Fruit fly (Drosophila melanogaster) whole organism, adult: Measurements from ENCODE around the gene msps.

Experiments
- CG11617 ChIP-seq: fragments of 200-800 bp; sonication (Bioruptor generic); optimal IDR thresholded peaks from 2 replicates; lab custom pipeline; 2017; ENCODE audit warnings: mild to moderate bottlenecking, missing biosample characterization, missing genetic modification reagents, missing genetic modification characterization
- CG12768 ChIP-seq: fragments of 200-800 bp; sonication (Bioruptor generic); optimal IDR thresholded peaks from 2 replicates; lab custom pipeline; 2017; ENCODE audit warnings: missing biosample characterization, missing genetic modification characterization, mild to moderate bottlenecking, moderate library complexity, missing genetic modification reagents
- CG14711 ChIP-seq: fragments of 200-800 bp; sonication (Bioruptor generic); optimal IDR thresholded peaks from 2 replicates; lab custom pipeline; 2018; ENCODE audit warnings: missing biosample characterization, mild to moderate bottlenecking, missing genetic modification characterization, moderate library complexity
- CG1620 ChIP-seq: fragments of 200-800 bp; sonication (Bioruptor generic); optimal IDR thresholded peaks from 2 replicates; lab custom pipeline; 2016; ENCODE audit warnings: missing biosample characterization, missing genetic modification characterization
- CG33017 ChIP-seq: fragments of 200-800 bp; sonication (Bioruptor generic); optimal IDR thresholded peaks from 2 replicates; lab custom pipeline; 2018; ENCODE audit warnings: missing biosample characterization, mild to moderate bottlenecking, missing genetic modification characterization, moderate library complexity
- CG5204 ChIP-seq: fragments of 200-800 bp; sonication (Bioruptor generic); optimal IDR thresholded peaks from 2 replicates; lab custom pipeline; 2016; ENCODE audit warnings: missing biosample characterization, missing genetic modification characterization
- CG7045 ChIP-seq: fragments of 200-800 bp; sonication (Bioruptor generic); optimal IDR thresholded peaks from 2 replicates; lab custom pipeline; 2017; ENCODE audit warnings: missing biosample characterization, mild to moderate bottlenecking, missing genetic modification characterization
- CG7101 ChIP-seq: fragments of 200-800 bp; sonication (Bioruptor generic); optimal IDR thresholded peaks from 2 replicates; lab custom pipeline; 2018; ENCODE audit warnings: missing biosample characterization, mild to moderate bottlenecking, missing genetic modification characterization, moderate library complexity
- Clk ChIP-seq: fragments of 200-800 bp; sonication (Bioruptor generic); optimal IDR thresholded peaks from 2 replicates; lab custom pipeline; 2017; ENCODE audit warnings: missing biosample characterization, missing genetic modification characterization
- Crg-1 ChIP-seq: fragments of 200-800 bp; sonication (Bioruptor generic); optimal IDR thresholded peaks from 2 replicates; lab custom pipeline; 2016; ENCODE audit warnings: missing biosample characterization, missing genetic modification characterization
- Hr96 ChIP-seq: fragments of 200-800 bp; sonication (Bioruptor generic); optimal IDR thresholded peaks from 2 replicates; lab custom pipeline; 2016; ENCODE audit warnings: missing biosample characterization, missing genetic modification characterization
- Mnt ChIP-seq: fragments of 200-800 bp; sonication (Bioruptor generic); optimal IDR thresholded peaks from 2 replicates; lab custom pipeline; 2016; ENCODE audit warnings: missing biosample characterization, mild to moderate bottlenecking, missing genetic modification characterization
- bab1 ChIP-seq: fragments of 200-800 bp; sonication (Bioruptor generic); optimal IDR thresholded peaks from 3 replicates; lab custom pipeline; 2019; ENCODE audit warnings: missing biosample characterization, mild to moderate bottlenecking, missing genetic modification characterization, moderate library complexity
- cic ChIP-seq: fragments of 200-800 bp; sonication (Bioruptor generic); optimal IDR thresholded peaks from 2 replicates; lab custom pipeline; 2017; ENCODE audit warnings: missing biosample characterization, mild to moderate bottlenecking, missing genetic modification characterization, moderate library complexity
- cnc ChIP-seq, 2 experiments: fragments of >200 bp; optimal IDR thresholded peaks; 2 replicates each; lab custom pipeline; 2017
- kay ChIP-seq: fragments of 200-800 bp; sonication (Bioruptor generic); peaks from one replicate; lab custom pipeline; 2016; ENCODE audit warnings: missing biosample characterization, missing genetic modification characterization, borderline replicate concordance
- ovo ChIP-seq: fragments of 200-800 bp; sonication (Bioruptor generic); optimal IDR thresholded peaks from 2 replicates; lab custom pipeline; 2016; ENCODE audit warnings: missing biosample characterization, missing genetic modification characterization
- pad ChIP-seq: fragments of 200-800 bp; sonication (Bioruptor generic); optimal IDR thresholded peaks from 3 replicates; lab custom pipeline; 2017; ENCODE audit warnings: missing biosample characterization, missing genetic modification characterization, mild to moderate bottlenecking, moderate library complexity, missing genetic modification reagents
- tj ChIP-seq: fragments of 200-800 bp; sonication (Bioruptor generic); optimal IDR thresholded peaks from 3 replicates; lab custom pipeline; 2017; ENCODE audit warnings: missing biosample characterization, mild to moderate bottlenecking, missing genetic modification characterization, moderate library complexity
- toe ChIP-seq: fragments of 200-800 bp; sonication (Bioruptor generic); optimal IDR thresholded peaks from 2 replicates; lab custom pipeline; 2016; ENCODE audit warnings: missing biosample characterization, missing genetic modification characterization

Gene msps

dm6 chr3R:16024110-16024509, 26.5 kb upstream of the msps start:
- TF ChIP-seq bab1 (GFP tag; lab: Kevin White, UChicago) (no peak), CG7101 (tag; lab: Kevin White, UChicago) (no peak), Hr96 (GFP tag; lab: Kevin White, UChicago) (no peak), cic (GFP tag; lab: Kevin White, UChicago) (no peak), Clk (no peak), CG7045 (GFP tag; lab: Kevin White, UChicago) (no peak), tj (GFP tag; lab: Kevin White, UChicago) (no peak), CG5204 (GFP tag; lab: Kevin White, UChicago) (no peak), CG1620 (GFP tag; lab: Kevin White, UChicago) (no peak), Crg-1 (GFP tag; lab: Kevin White, UChicago) (no peak), toe (no peak), kay (GFP tag; lab: Kevin White, UChicago) (no peak), CG11617 (GFP tag; lab: Kevin White, UChicago) (no peak), CG33017 (tag; lab: Kevin White, UChicago) (no peak), ovo (GFP tag; lab: Kevin White, UChicago) (no peak), Mnt (GFP tag; lab: Kevin White, UChicago) (no peak), pad (GFP tag; lab: Kevin White, UChicago) (no peak), cnc (optimal IDR thresholded peaks at IDR 0.05; lab: Kevin White, UChicago) (no peak)

dm6 chr3R:16025587-16026223, 24.9 kb upstream of the msps start, which contains the start of gene pnr:
Gene pnr (plus strand): TSS chr3R:16026079.
- TF ChIP-seq pad (GFP tag; lab: Kevin White, UChicago) (peak; percentile 37), CG33017 (tag; lab: Kevin White, UChicago) (no peak), ovo (GFP tag; lab: Kevin White, UChicago) (peak; percentile 3), CG14711 (tag; lab: Kevin White, UChicago) (no peak)

dm6 chr3R:16028651-16029050, 21.9 kb upstream of the msps start:
- no peak for TF ChIP-seq cnc (optimal IDR thresholded peaks at IDR 0.05; lab: Kevin White, UChicago)
- TF ChIP-seq CG33017 (tag; lab: Kevin White, UChicago) = no peak
- TF ChIP-seq Mnt (GFP tag; lab: Kevin White, UChicago) = no peak
- no peak for TF ChIP-seq CG7101 (tag; lab: Kevin White, UChicago)
- TF ChIP-seq toe = no peak
- no peak for TF ChIP-seq Hr96 (GFP tag; lab: Kevin White, UChicago)
- TF ChIP-seq Crg-1 (GFP tag; lab: Kevin White, UChicago) = no peak
- no peak for TF ChIP-seq CG12768 (GFP tag; lab: Kevin White, UChicago)
- TF ChIP-seq Clk = no peak
- no peak for TF ChIP-seq CG11617 (GFP tag; lab: Kevin White, UChicago)
- TF ChIP-seq cic (GFP tag; lab: Kevin White, UChicago) = no peak
- no peak for TF ChIP-seq CG7045 (GFP tag; lab: Kevin White, UChicago)
- no peak for TF ChIP-seq CG1620 (GFP tag; lab: Kevin White, UChicago)

dm6 chr3R:16029584-16029983, 21.0 kb upstream of the msps start:
- TF ChIP-seq Hr96 (GFP tag; lab: Kevin White, UChicago) (no peak), Mnt (GFP tag; lab: Kevin White, UChicago) (no peak), tj (GFP tag; lab: Kevin White, UChicago) (no peak), CG7045 (GFP tag; lab: Kevin White, UChicago) (no peak), CG1620 (GFP tag; lab: Kevin White, UChicago) (no peak), cnc (optimal IDR thresholded peaks at IDR 0.05; lab: Kevin White, UChicago) (no peak), toe (no peak), kay (GFP tag; lab: Kevin White, UChicago) (no peak), Crg-1 (GFP tag; lab: Kevin White, UChicago) (no peak), ovo (GFP tag; lab: Kevin White, UChicago) (no peak), cic (GFP tag; lab: Kevin White, UChicago) (no peak), CG14711 (tag; lab: Kevin White, UChicago) (no peak), CG7101 (tag; lab: Kevin White, UChicago) (no peak), pad (GFP tag; lab: Kevin White, UChicago) (no peak)

- TF ChIP-seq Clk (no peak), CG11617 (GFP tag; lab: Kevin White, UChicago) (no peak), Crg-1 (GFP tag; lab: Kevin White, UChicago) (no peak), Hr96 (GFP tag; lab: Kevin White, UChicago) (no peak), cic (GFP tag; lab: Kevin White, UChicago) (no peak)
Measured at dm6 chr3R:16030445-16030844, 20.2 kb upstream of the msps start.

dm6 chr3R:16033727-16034126, 16.9 kb upstream of the msps start:
- TF ChIP-seq toe = no peak
- no peak for TF ChIP-seq Mnt (GFP tag; lab: Kevin White, UChicago)
- no peak for TF ChIP-seq pad (GFP tag; lab: Kevin White, UChicago)
- no peak for TF ChIP-seq CG14711 (tag; lab: Kevin White, UChicago)
- no peak for TF ChIP-seq kay (GFP tag; lab: Kevin White, UChicago)
- no peak for TF ChIP-seq cnc (optimal IDR thresholded peaks at IDR 0.05; lab: Kevin White, UChicago)
- TF ChIP-seq CG33017 (tag; lab: Kevin White, UChicago) = no peak
- no peak for TF ChIP-seq cic (GFP tag; lab: Kevin White, UChicago)
- no peak for TF ChIP-seq CG7045 (GFP tag; lab: Kevin White, UChicago)
- no peak for TF ChIP-seq tj (GFP tag; lab: Kevin White, UChicago)
- no peak for TF ChIP-seq CG1620 (GFP tag; lab: Kevin White, UChicago)
- no peak for TF ChIP-seq Crg-1 (GFP tag; lab: Kevin White, UChicago)
